Fruit fly (Drosophila melanogaster) whole organism, wandering third instar larva: Measurements from ENCODE around the gene CG8630.

Experiments
- CrebA ChIP-seq: fragments of 200-800 bp; sonication (Bioruptor generic); optimal IDR thresholded peaks from 2 replicates; lab custom pipeline; 2016; ENCODE audit warnings: missing biosample characterization, mild to moderate bottlenecking, missing genetic modification characterization, borderline replicate concordance
- HLH106 ChIP-seq: fragments of 200-800 bp; optimal IDR thresholded peaks from 3 replicates; lab custom pipeline; 2019; ENCODE audit warnings: missing biosample characterization, mild to moderate bottlenecking, missing genetic modification characterization, moderate library complexity
- foxo ChIP-seq, 2 experiments: fragments of 200-800 bp; sonication (Bioruptor generic); optimal IDR thresholded peaks; 2 replicates in 1 of 2; 3 replicates in 1 of 2; lab custom pipeline; 2016 to 2017; ENCODE audit warnings: missing biosample characterization in 2 of 2, missing genetic modification characterization in 2 of 2
- h ChIP-seq: fragments of 200-800 bp; sonication (Bioruptor generic); optimal IDR thresholded peaks from 3 replicates; lab custom pipeline; 2016; ENCODE audit warnings: missing biosample characterization, mild to moderate bottlenecking, missing genetic modification characterization
- pan ChIP-seq: fragments of >200 bp; optimal IDR thresholded peaks from 2 replicates; lab custom pipeline; 2017
- sv ChIP-seq: fragments of 200-800 bp; sonication (Bioruptor generic); optimal IDR thresholded peaks from 3 replicates; lab custom pipeline; 2016; ENCODE audit warnings: missing biosample characterization, missing genetic modification characterization
- usp ChIP-seq: fragments of >200 bp; optimal IDR thresholded peaks from 2 replicates; lab custom pipeline; 2017; ENCODE audit warnings: missing biosample characterization, missing genetic modification characterization
- woc ChIP-seq: sonication (Bioruptor generic); optimal IDR thresholded peaks from 2 replicates; lab custom pipeline; 2016; ENCODE audit warnings: missing biosample characterization, mild to moderate bottlenecking, missing genetic modification characterization

DNA sequence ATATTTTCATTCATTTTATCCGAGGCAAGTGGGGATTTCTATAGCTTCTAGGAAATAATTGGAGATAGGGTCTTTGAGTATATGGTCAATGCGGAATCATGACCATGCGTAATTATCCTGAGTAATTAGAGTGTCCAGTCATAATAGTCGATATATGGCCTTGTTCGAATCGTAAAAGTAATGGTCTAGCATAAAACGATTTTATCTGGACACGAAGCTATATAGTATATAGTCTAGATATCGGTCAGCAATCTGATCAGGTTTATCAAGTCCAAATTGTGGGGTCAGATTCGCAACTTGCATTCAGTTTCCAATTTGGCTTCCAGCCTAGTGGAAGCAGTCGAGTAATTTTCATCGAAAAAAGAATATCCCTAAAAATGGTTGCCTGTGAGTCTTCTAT, 22.8 kb downstream of the CG8630 start, which contains the start of gene CG32473:
- TF ChIP-seq pan (lab: Kevin White, UChicago) (no peak), usp (GFP tag; lab: Kevin White, UChicago) (no peak), CrebA (GFP tag; lab: Kevin White, UChicago) (no peak), h (GFP tag; lab: Kevin White, UChicago) (no peak), sv (no peak), HLH106 (tag; lab: Kevin White, UChicago) (no peak), woc (GFP tag; lab: Kevin White, UChicago) (no peak), foxo (GFP tag; optimal IDR thresholded peaks at IDR 0.05; lab: Kevin White, UChicago) (no peak)
